Worm (Caenorhabditis elegans) whole organism, L1 larva: ENCODE measurements around the gene srm-6.
A peak's percentile ranks its signal among the peaks of the same experiment; 100 is the strongest.

Source experiments
- C04F5.9 ChIP-seq: sonication (generic microtip); optimal IDR thresholded peaks from 2 replicates; lab custom pipeline; 2016; ENCODE audit warnings: missing genetic modification characterization, missing compliant biosample characterization
- C16A3.4 ChIP-seq: fragments of 150-350 bp; optimal IDR thresholded peaks from 2 replicates; lab custom pipeline; 2014; ENCODE audit warnings: missing biosample characterization, missing genetic modification characterization
- F16B12.6 ChIP-seq: fragments of 150-350 bp; optimal IDR thresholded peaks from 2 replicates; lab custom pipeline; 2014; ENCODE audit warnings: missing biosample characterization, missing genetic modification characterization
- aly-2 ChIP-seq: fragments of 150-350 bp; optimal IDR thresholded peaks from 2 replicates; lab custom pipeline; 2014; ENCODE audit warnings: missing biosample characterization, missing genetic modification characterization
- ama-1 ChIP-seq: fragments of 150-350 bp; optimal IDR thresholded peaks from 2 replicates; lab custom pipeline; 2014
- blmp-1 ChIP-seq: fragments of 150-350 bp; optimal IDR thresholded peaks from 2 replicates; lab custom pipeline; 2014; ENCODE audit warnings: missing biosample characterization, missing genetic modification characterization
- ceh-63 ChIP-seq: fragments of 200-800 bp; sonication (Bioruptor generic); optimal IDR thresholded peaks from 2 replicates; lab custom pipeline; 2018; ENCODE audit warnings: mild to moderate bottlenecking, missing genetic modification characterization, missing compliant biosample characterization
- ceh-8 ChIP-seq: fragments of 200-800 bp; sonication (Bioruptor generic); optimal IDR thresholded peaks from 2 replicates; lab custom pipeline; 2018; ENCODE audit warnings: mild to moderate bottlenecking, missing genetic modification characterization, moderate library complexity, missing compliant biosample characterization
- ceh-88 ChIP-seq: fragments of 200-800 bp; sonication (Bioruptor generic); IDR thresholded peaks from 2 replicates; pipeline ENCODE4 v1.3.6; 2022; ENCODE audit warnings: missing genetic modification characterization, missing compliant biosample characterization
- ceh-90 ChIP-seq: sonication (generic microtip); optimal IDR thresholded peaks from 2 replicates; lab custom pipeline; 2016; ENCODE audit warnings: missing genetic modification characterization, missing compliant biosample characterization
- ces-1 ChIP-seq: fragments of 150-350 bp; optimal IDR thresholded peaks from 2 replicates; lab custom pipeline; 2014; ENCODE audit warnings: missing biosample characterization, missing genetic modification reagents, missing genetic modification characterization
- efl-3 ChIP-seq: fragments of 200-800 bp; sonication (Bioruptor generic); optimal IDR thresholded peaks from 2 replicates; lab custom pipeline; 2018; ENCODE audit warnings: mild to moderate bottlenecking, missing genetic modification characterization, missing compliant biosample characterization
- egl-13 ChIP-seq: sonication (generic microtip); optimal IDR thresholded peaks from 2 replicates; lab custom pipeline; 2016; ENCODE audit warnings: missing genotype, missing genetic modification reagents, missing genetic modification characterization, missing compliant biosample characterization
- egl-27 ChIP-seq, 2 experiments: fragments of 150-350 bp in 1 of 2; sonication (generic microtip); optimal IDR thresholded peaks; 3 replicates each; lab custom pipeline; 2017 to 2018; ENCODE audit warnings: missing biosample characterization in 2 of 2, missing genetic modification characterization in 2 of 2, missing genetic modification reagents in 2 of 2
- elt-2 ChIP-seq: sonication (generic microtip); optimal IDR thresholded peaks from 2 replicates; lab custom pipeline; 2016; ENCODE audit warnings: missing genetic modification characterization, mild to moderate bottlenecking, inconsistent platforms, missing compliant biosample characterization, missing genetic modification reagents
- elt-3 ChIP-seq, 6 experiments: fragments of 150-350 bp in 1 of 6; sonication (generic microtip); optimal IDR thresholded peaks; 2 replicates each; lab custom pipeline; 2017 to 2018; ENCODE audit warnings: missing biosample characterization in 6 of 6, missing genetic modification characterization in 6 of 6, inconsistent platforms in 1 of 6
- fkh-4 ChIP-seq: sonication (generic microtip); optimal IDR thresholded peaks from 2 replicates; lab custom pipeline; 2016; ENCODE audit warnings: missing compliant biosample characterization, missing genetic modification characterization, borderline replicate concordance
- fkh-8 ChIP-seq: sonication (generic microtip); optimal IDR thresholded peaks from 2 replicates; lab custom pipeline; 2016; ENCODE audit warnings: mild to moderate bottlenecking, missing genetic modification characterization, missing compliant biosample characterization
- grh-1 ChIP-seq: fragments of 200-800 bp; sonication (Bioruptor generic); IDR thresholded peaks from 2 replicates; pipeline ENCODE4 v1.3.6; 2022; ENCODE audit warnings: missing genetic modification reagents, missing genetic modification characterization, missing compliant biosample characterization
- hlh-4 ChIP-seq: sonication (generic microtip); optimal IDR thresholded peaks from 2 replicates; lab custom pipeline; 2016; ENCODE audit warnings: mild to moderate bottlenecking, missing genetic modification characterization, missing compliant biosample characterization
- hpl-2 ChIP-seq: fragments of 150-350 bp; optimal IDR thresholded peaks from 2 replicates; lab custom pipeline; 2014; ENCODE audit warnings: missing biosample characterization, missing genetic modification reagents, missing genetic modification characterization
- isw-1 ChIP-seq: fragments of 200-800 bp; sonication (Bioruptor generic); IDR thresholded peaks from 2 replicates; pipeline ENCODE4 v1.3.6; 2022; ENCODE audit warnings: missing genetic modification characterization, missing compliant biosample characterization
- lin-14 ChIP-seq: fragments of 200-800 bp; sonication (Bioruptor generic); optimal IDR thresholded peaks from 2 replicates; lab custom pipeline; 2018; ENCODE audit warnings: mild to moderate bottlenecking, missing genetic modification characterization, moderate library complexity, missing compliant biosample characterization
- lin-15B ChIP-seq: fragments of 150-350 bp; sonication (generic microtip); optimal IDR thresholded peaks from 3 replicates; lab custom pipeline; 2014; ENCODE audit warnings: missing biosample characterization, missing genetic modification characterization
- lin-35 ChIP-seq, 2 experiments: fragments of 150-350 bp; optimal IDR thresholded peaks; 2 replicates each; lab custom pipeline; 2014; ENCODE audit warnings: missing biosample characterization in 2 of 2, missing genetic modification characterization in 2 of 2, missing genetic modification reagents in 2 of 2
- mab-9 ChIP-seq: fragments of 200-800 bp; sonication (Bioruptor generic); IDR thresholded peaks from 2 replicates; pipeline ENCODE4 v1.3.6; 2022; ENCODE audit warnings: missing genetic modification reagents, missing genetic modification characterization, missing compliant biosample characterization
- mef-2 ChIP-seq: fragments of 150-350 bp; optimal IDR thresholded peaks from 2 replicates; lab custom pipeline; 2014; ENCODE audit warnings: missing biosample characterization, missing genetic modification characterization
- nhr-12 ChIP-seq: sonication (generic microtip); optimal IDR thresholded peaks from 2 replicates; lab custom pipeline; 2017; ENCODE audit warnings: missing biosample characterization, missing genetic modification characterization
- nhr-19 ChIP-seq: fragments of 200-800 bp; sonication (Bioruptor generic); conservative IDR thresholded peaks from 2 replicates; pipeline ENCODE4 v1.3.6; 2022; ENCODE audit warnings: missing genetic modification characterization, missing compliant biosample characterization
- nhr-20 ChIP-seq: sonication (generic microtip); optimal IDR thresholded peaks from 2 replicates; lab custom pipeline; 2016; ENCODE audit warnings: mild to moderate bottlenecking, missing genetic modification characterization, missing compliant biosample characterization
- nhr-71 ChIP-seq: sonication (generic microtip); optimal IDR thresholded peaks from 2 replicates; lab custom pipeline; 2016; ENCODE audit warnings: mild to moderate bottlenecking, missing genetic modification characterization, moderate library complexity, missing compliant biosample characterization
- nhr-76 ChIP-seq: sonication (generic microtip); optimal IDR thresholded peaks from 2 replicates; lab custom pipeline; 2017; ENCODE audit warnings: missing biosample characterization, missing genetic modification characterization
- nhr-77 ChIP-seq: fragments of 150-350 bp; optimal IDR thresholded peaks from 2 replicates; lab custom pipeline; 2014; ENCODE audit warnings: missing biosample characterization, missing genetic modification characterization
- nhr-84 ChIP-seq: sonication (generic microtip); optimal IDR thresholded peaks from 2 replicates; lab custom pipeline; 2017; ENCODE audit warnings: missing biosample characterization, missing genetic modification characterization
- nhr-90 ChIP-seq: sonication (generic microtip); optimal IDR thresholded peaks from 2 replicates; lab custom pipeline; 2016; ENCODE audit warnings: mild to moderate bottlenecking, missing genetic modification characterization, missing compliant biosample characterization; ENCODE audit not compliant: poor library complexity
- pax-3 ChIP-seq: fragments of 200-800 bp; sonication (Bioruptor generic); optimal IDR thresholded peaks from 2 replicates; lab custom pipeline; 2018; ENCODE audit warnings: mild to moderate bottlenecking, missing genetic modification characterization, moderate library complexity, missing compliant biosample characterization
- sox-4 ChIP-seq: sonication (generic microtip); optimal IDR thresholded peaks from 2 replicates; lab custom pipeline; 2016; ENCODE audit warnings: missing genetic modification characterization, missing compliant biosample characterization
- sptf-1 ChIP-seq: fragments of 150-350 bp; optimal IDR thresholded peaks from 2 replicates; lab custom pipeline; 2014; ENCODE audit warnings: missing biosample characterization, missing genetic modification characterization
- sup-37 ChIP-seq: fragments of 200-800 bp; sonication (Bioruptor generic); optimal IDR thresholded peaks from 2 replicates; lab custom pipeline; 2018; ENCODE audit warnings: mild to moderate bottlenecking, missing genetic modification characterization, missing compliant biosample characterization
- swsn-7 ChIP-seq: sonication (generic microtip); optimal IDR thresholded peaks from 2 replicates; lab custom pipeline; 2016; ENCODE audit warnings: missing genetic modification characterization, missing compliant biosample characterization
- tbx-2 ChIP-seq: sonication (generic microtip); optimal IDR thresholded peaks from 2 replicates; lab custom pipeline; 2016; ENCODE audit warnings: missing genetic modification characterization, missing compliant biosample characterization
- tlp-1 ChIP-seq: fragments of 150-350 bp; optimal IDR thresholded peaks from 2 replicates; lab custom pipeline; 2014; ENCODE audit warnings: missing biosample characterization, missing genetic modification characterization
- unc-30 ChIP-seq: sonication (generic microtip); optimal IDR thresholded peaks from 2 replicates; lab custom pipeline; 2017; ENCODE audit warnings: missing biosample characterization, missing genetic modification characterization
- unc-62 ChIP-seq: fragments of 150-350 bp; optimal IDR thresholded peaks from 2 replicates; lab custom pipeline; 2014; ENCODE audit warnings: missing biosample characterization, missing genetic modification reagents, missing genetic modification characterization
- vab-15 ChIP-seq: sonication (generic microtip); optimal IDR thresholded peaks from 2 replicates; lab custom pipeline; 2017; ENCODE audit warnings: missing genotype, mild to moderate bottlenecking, missing genetic modification characterization, missing compliant biosample characterization
- xbp-1 ChIP-seq: sonication (generic microtip); optimal IDR thresholded peaks from 2 replicates; lab custom pipeline; 2016; ENCODE audit warnings: missing genetic modification characterization, missing compliant biosample characterization
- zag-1 ChIP-seq: fragments of 150-350 bp; optimal IDR thresholded peaks from 2 replicates; lab custom pipeline; 2014; ENCODE audit warnings: missing biosample characterization, missing genetic modification characterization
- zip-4 ChIP-seq: fragments of 200-800 bp; sonication (Bioruptor generic); optimal IDR thresholded peaks from 2 replicates; lab custom pipeline; 2018; ENCODE audit warnings: mild to moderate bottlenecking, missing genetic modification characterization, moderate library complexity, missing compliant biosample characterization

srm-6 gene

ce11 chrV:14347234-14347826, 10.6 kb downstream of the srm-6 start, which contains the start of gene cept-2 (continued):
- TF ChIP-seq nhr-71, result peak; percentile 97
- TF ChIP-seq ceh-88 (GFP tag; lab: Robert Waterston, UW), result peak; percentile 84

ce11 chrV:14350498-14350897, 13.7 kb downstream of the srm-6 start:
- TF ChIP-seq lin-15B, result no peak
- TF ChIP-seq C16A3.4, result no peak
- no peak for TF ChIP-seq nhr-76 (tag; lab: Kevin White, UChicago)
- peak; percentile 44 for TF ChIP-seq blmp-1 (tag; lab: Kevin White, UChicago)
- TF ChIP-seq aly-2 (tag; lab: Kevin White, UChicago), result no peak
- TF ChIP-seq vab-15 (tag; lab: Kevin White, UChicago), result no peak
- no peak for TF ChIP-seq egl-27 (tag; optimal IDR thresholded peaks at IDR 0.05; lab: Kevin White, UChicago)
- no peak for TF ChIP-seq ces-1 (GFP tag; lab: Kevin White, UChicago)
- peak in 1 of 2 experiments; percentile 35 for TF ChIP-seq lin-35 (GFP tag; optimal IDR thresholded peaks at IDR 0.05; lab: Kevin White, UChicago)
- TF ChIP-seq zag-1 (tag; lab: Kevin White, UChicago), result no peak

- TF ChIP-seq sox-4 (tag; lab: Kevin White, UChicago) (peak; percentile 8), tlp-1 (tag; lab: Kevin White, UChicago) (no peak), grh-1 (GFP tag; lab: Robert Waterston, UW) (peak; percentile 56; the same call in 1 of the 2 replicates), hlh-4 (tag; lab: Kevin White, UChicago) (no peak), isw-1 (GFP tag; lab: Robert Waterston, UW) (peak; percentile 60), nhr-20 (tag; lab: Kevin White, UChicago) (peak; percentile 85), pax-3 (tag; lab: Kevin White, UChicago) (peak; percentile 85), nhr-76 (tag; lab: Kevin White, UChicago) (no peak), elt-2 (tag; lab: Kevin White, UChicago) (peak; percentile 8), swsn-7 (tag; lab: Kevin White, UChicago) (peak; percentile 79), ceh-63 (GFP tag; lab: Kevin White, UChicago) (no peak), mef-2 (tag; lab: Kevin White, UChicago) (no peak), mab-9 (GFP tag; lab: Robert Waterston, UW) (no peak), fkh-8 (tag; lab: Kevin White, UChicago) (peak; percentile 89), lin-14 (GFP tag; lab: Kevin White, UChicago) (peak; percentile 96), elt-3 (tag; optimal IDR thresholded peaks at IDR 0.05; lab: Kevin White, UChicago) (peak in 4 of 6 experiments; percentile 15 to 82 (median 30)), tbx-2 (tag; lab: Kevin White, UChicago) (peak; percentile 77), C04F5.9 (tag; lab: Kevin White, UChicago) (no peak), sptf-1 (tag; lab: Kevin White, UChicago) (no peak), unc-62 (no peak), F16B12.6 (peak; percentile 20), efl-3 (GFP tag; lab: Kevin White, UChicago) (no peak), nhr-77 (tag; lab: Kevin White, UChicago) (peak; percentile 86), ceh-8 (GFP tag; lab: Kevin White, UChicago) (no peak), ama-1 (lab: Kevin White, UChicago) (no peak), lin-15B (peak; percentile 83), hpl-2 (GFP tag; lab: Kevin White, UChicago) (peak; percentile 38), nhr-12 (tag; lab: Kevin White, UChicago) (no peak), fkh-4 (tag; lab: Kevin White, UChicago) (no peak), unc-30 (no peak), nhr-90 (peak; percentile 45), xbp-1 (tag; lab: Kevin White, UChicago) (peak; percentile 71), sup-37 (no peak), ces-1 (GFP tag; lab: Kevin White, UChicago) (no peak), zip-4 (no peak), egl-13 (tag; lab: Kevin White, UChicago) (peak; percentile 67), aly-2 (tag; lab: Kevin White, UChicago) (no peak), ceh-90 (tag; lab: Kevin White, UChicago) (no peak), nhr-84 (tag; lab: Kevin White, UChicago) (no peak), ceh-88 (GFP tag; lab: Robert Waterston, UW) (no peak), nhr-19 (peak; percentile 66)
These were observed 14.2 kb downstream of the srm-6 start for ce11 chrV:14350949-14351348.
